Fruit fly (Drosophila melanogaster): ENCODE measurements around the gene CG6051.

Gene CG6051

DNA sequence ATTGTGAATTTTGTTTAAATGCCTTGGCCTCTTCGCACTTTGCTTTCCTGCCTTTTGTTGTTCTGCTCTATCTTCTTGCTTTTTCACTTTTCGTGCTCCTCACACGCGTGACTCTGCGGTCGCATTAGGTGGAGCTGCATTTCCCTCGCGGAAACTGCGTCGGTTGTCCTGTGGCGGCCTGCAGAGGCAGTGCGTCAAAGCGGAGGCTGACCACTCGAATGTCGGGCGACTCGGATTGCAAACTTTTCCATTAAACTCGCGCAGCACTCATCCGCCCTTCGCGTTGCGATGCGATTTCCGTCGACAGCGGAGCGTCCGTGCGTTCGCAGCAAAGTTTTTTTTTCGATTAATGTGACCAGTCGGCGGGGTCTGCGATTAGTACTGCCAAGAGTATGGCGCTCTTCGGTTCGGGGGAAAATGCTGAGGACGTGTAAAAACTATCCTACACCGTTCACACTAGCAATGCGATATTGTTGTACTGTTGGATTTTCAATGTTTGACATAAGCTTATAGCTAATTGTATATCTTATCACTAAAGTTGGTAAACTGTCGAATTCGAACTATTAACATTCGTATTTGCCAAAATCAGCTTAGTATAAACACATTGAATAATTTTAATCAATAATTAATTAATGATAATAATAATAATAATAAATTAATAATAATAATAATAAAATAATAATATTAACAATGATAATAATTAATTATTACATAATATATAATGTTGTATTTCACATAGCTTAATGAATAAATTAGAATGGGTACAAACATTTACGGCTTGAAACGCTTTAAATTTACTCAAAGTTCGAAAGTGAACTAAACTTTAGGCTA is at the start of gene CG6051:
Gene CG6051, minus strand, starts transcription at position 385 of the 831 bp plus-strand sequence.
- TF ChIP-seq vri (GFP tag; optimal IDR thresholded peaks at IDR 0.05), result peak; percentile 36
- TF ChIP-seq CG3919 (GFP tag; optimal IDR thresholded peaks at IDR 0.05), result peak; percentile 54
- peak; percentile 7 for TF ChIP-seq salr (GFP tag; optimal IDR thresholded peaks at IDR 0.05)
- peak; percentile 34 for TF ChIP-seq Sox15 (GFP tag; optimal IDR thresholded peaks at IDR 0.05)
- TF ChIP-seq Ets21C (GFP tag; optimal IDR thresholded peaks at IDR 0.05), result peak; percentile 36
- TF ChIP-seq svp (GFP tag), result peak; percentile 84
- TF ChIP-seq CG6276 (GFP tag; optimal IDR thresholded peaks at IDR 0.05), result peak; percentile 55
- TF ChIP-seq CG10669 (GFP tag; optimal IDR thresholded peaks at IDR 0.05), result no peak
- TF ChIP-seq CG32006 (GFP tag; optimal IDR thresholded peaks at IDR 0.05), result peak; percentile 62
- no peak for TF ChIP-seq fd59A (GFP tag; optimal IDR thresholded peaks at IDR 0.05)
- TF ChIP-seq dac (GFP tag; optimal IDR thresholded peaks at IDR 0.05), result no peak
- no peak for TF ChIP-seq spab (GFP tag; optimal IDR thresholded peaks at IDR 0.05)
- TF ChIP-seq CG8632 (GFP tag; optimal IDR thresholded peaks at IDR 0.05), result no peak
- no peak for TF ChIP-seq CG11294 (GFP tag; IDR thresholded peaks at IDR 0.05)
- peak; percentile 7 for TF ChIP-seq dsx (GFP tag; optimal IDR thresholded peaks at IDR 0.05; ENCODE audit: poor library complexity, severe bottlenecking)
- TF ChIP-seq cyc (GFP tag; optimal IDR thresholded peaks at IDR 0.05), result peak; percentile 44
- TF ChIP-seq net (GFP tag; optimal IDR thresholded peaks at IDR 0.05), result peak; percentile 16
- peak; percentile 44 for TF ChIP-seq Eip78C (GFP tag)
- TF ChIP-seq pdm3 (GFP tag; optimal IDR thresholded peaks at IDR 0.05), result peak; percentile 29
- no peak for TF ChIP-seq Ets96B (tag; optimal IDR thresholded peaks at IDR 0.05)
- TF ChIP-seq CG3032 (tag; optimal IDR thresholded peaks at IDR 0.05), result peak; percentile 37
- TF ChIP-seq OdsH (GFP tag; optimal IDR thresholded peaks at IDR 0.05), result peak; percentile 38
- TF ChIP-seq fkh (GFP tag; optimal IDR thresholded peaks at IDR 0.05), result peak; percentile 52
- no peak for TF ChIP-seq CG6163 (GFP tag; IDR thresholded peaks at IDR 0.05)
- TF ChIP-seq Hr39 (GFP tag; optimal IDR thresholded peaks at IDR 0.05), result peak; percentile 48
- no peak for TF ChIP-seq fd85E (GFP tag; optimal IDR thresholded peaks at IDR 0.05)
- no peak for TF ChIP-seq CG11902 (GFP tag; optimal IDR thresholded peaks at IDR 0.05)
- peak; percentile 24 for TF ChIP-seq esn (GFP tag; optimal IDR thresholded peaks at IDR 0.05)
- TF ChIP-seq Met (GFP tag; optimal IDR thresholded peaks at IDR 0.05), result no peak
- peak; percentile 61 for TF ChIP-seq CG31627 (GFP tag; optimal IDR thresholded peaks at IDR 0.05)
- TF ChIP-seq achi (GFP tag; optimal IDR thresholded peaks at IDR 0.05), result peak; percentile 37
- peak; percentile 34 for TF ChIP-seq Sox14 (GFP tag; optimal IDR thresholded peaks at IDR 0.05)
- peak; percentile 42 for TF ChIP-seq acj6 (GFP tag; optimal IDR thresholded peaks at IDR 0.05)
- peak; percentile 35 for TF ChIP-seq topi (GFP tag; optimal IDR thresholded peaks at IDR 0.05)
- TF ChIP-seq Smox (GFP tag; optimal IDR thresholded peaks at IDR 0.05), result peak; percentile 41
- peak; percentile 41 for TF ChIP-seq CG10631 (GFP tag; optimal IDR thresholded peaks at IDR 0.05)
- peak; percentile 28 for TF ChIP-seq Eip75B (GFP tag; optimal IDR thresholded peaks at IDR 0.05)
- TF ChIP-seq eg (GFP tag; IDR thresholded peaks at IDR 0.05), result no peak
- TF ChIP-seq CG34406 (GFP tag; optimal IDR thresholded peaks at IDR 0.05), result peak; percentile 16
- TF ChIP-seq Blimp-1 (GFP tag; optimal IDR thresholded peaks at IDR 0.05), result no peak
- peak; percentile 28 for TF ChIP-seq CG6792 (GFP tag; optimal IDR thresholded peaks at IDR 0.05)
- TF ChIP-seq Hr38 (GFP tag; optimal IDR thresholded peaks at IDR 0.05), result no peak
- no peak for TF ChIP-seq CG1621 (tag; optimal IDR thresholded peaks at IDR 0.05)
- TF ChIP-seq CG8119 (GFP tag; IDR thresholded peaks at IDR 0.05), result no peak
- TF ChIP-seq CG7368 (GFP tag; optimal IDR thresholded peaks at IDR 0.05), result no peak
- TF ChIP-seq CG15336 (GFP tag; IDR thresholded peaks at IDR 0.05), result no peak
- no peak for TF ChIP-seq CG8319 (GFP tag; optimal IDR thresholded peaks at IDR 0.05)
- TF ChIP-seq CG11762 (GFP tag; optimal IDR thresholded peaks at IDR 0.05; ENCODE audit: insufficient read depth), result no peak
- no peak for TF ChIP-seq Sox102F (GFP tag; optimal IDR thresholded peaks at IDR 0.05)
- TF ChIP-seq Hr4 (GFP tag; optimal IDR thresholded peaks at IDR 0.05), result peak; percentile 54
- TF ChIP-seq lz (GFP tag; optimal IDR thresholded peaks at IDR 0.05), result peak; percentile 58
